Worm (Caenorhabditis elegans): Measurements from ENCODE around the gene nhx-9.

DNA sequence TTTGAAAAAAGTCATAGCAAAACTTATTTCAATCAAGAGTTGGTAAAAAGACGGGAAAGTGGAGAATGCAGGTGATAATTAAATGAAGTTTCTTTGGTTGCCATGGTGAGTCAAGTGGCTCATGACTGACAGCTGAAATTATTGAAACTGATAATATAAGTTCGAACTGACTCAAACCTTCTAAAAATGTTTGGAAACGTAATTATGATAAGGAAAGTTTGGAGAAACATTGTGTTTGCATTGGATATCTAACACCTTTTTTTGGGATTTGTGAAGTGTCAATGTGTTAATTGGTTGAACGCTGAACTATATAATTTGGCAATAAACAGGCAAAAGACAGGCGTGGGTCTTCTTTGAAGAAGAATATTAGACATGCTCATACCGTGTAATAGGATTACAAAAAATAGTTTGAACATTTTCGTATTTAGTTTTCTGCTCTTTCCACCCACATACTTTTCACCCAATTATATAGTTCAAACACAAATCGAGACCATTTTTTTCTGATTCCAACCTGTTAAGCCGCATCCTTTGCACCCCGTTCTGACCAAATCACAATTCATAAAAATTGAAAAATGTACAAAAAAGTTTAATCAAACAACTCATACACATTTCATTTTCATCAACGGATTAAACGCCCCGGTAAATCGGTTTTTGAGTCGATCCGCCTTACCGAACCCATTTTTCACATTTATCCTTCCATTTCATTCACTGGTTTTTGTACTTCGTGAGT lies 5.2 kb upstream of the nhx-9 start, which contains the start of the genes srlf-33 and srlf-32:
- TF ChIP-seq elt-1 (tag; optimal IDR thresholded peaks at IDR 0.05; ENCODE audit: borderline replicate concordance, insufficient read depth) (no peak), unc-62 (GFP tag; optimal IDR thresholded peaks at IDR 0.05) (no peak), ces-1 (GFP tag; optimal IDR thresholded peaks at IDR 0.05) (no peak), nhr-12 (tag; optimal IDR thresholded peaks at IDR 0.05) (no peak), snpc-4 (tag; optimal IDR thresholded peaks at IDR 0.05) (no peak), ztf-11 (tag; optimal IDR thresholded peaks at IDR 0.05) (no peak)
